Worm (Caenorhabditis elegans) whole organism, L2 larva: Measurements from ENCODE around the gene F53E10.6.
"Not testable (repeated sequence)": the region's sequence is repeated elsewhere in the genome, so short reads cannot be mapped to it uniquely, and the experiment has no call there.

Experiments
- C34F6.9 ChIP-seq: fragments of 150-350 bp; optimal IDR thresholded peaks from 2 replicates; lab custom pipeline; 2014; ENCODE audit warnings: missing biosample characterization, missing genetic modification characterization
- F13H6.1 ChIP-seq: sonication (generic microtip); optimal IDR thresholded peaks from 2 replicates; lab custom pipeline; 2016; ENCODE audit warnings: missing genetic modification characterization, missing compliant biosample characterization
- R02D3.7 ChIP-seq: fragments of 150-350 bp; optimal IDR thresholded peaks from 2 replicates; lab custom pipeline; 2014; ENCODE audit warnings: missing biosample characterization, missing genetic modification characterization
- ZK546.5 ChIP-seq: sonication (generic microtip); optimal IDR thresholded peaks from 2 replicates; lab custom pipeline; 2017; ENCODE audit warnings: missing biosample characterization, missing genetic modification characterization
- alr-1 ChIP-seq: fragments of 150-350 bp; optimal IDR thresholded peaks from 2 replicates; lab custom pipeline; 2014; ENCODE audit warnings: missing biosample characterization, missing genetic modification characterization
- ama-1 ChIP-seq: fragments of 150-350 bp; optimal IDR thresholded peaks from 2 replicates; lab custom pipeline; 2018; ENCODE audit warnings: inconsistent platforms
- blmp-1 ChIP-seq: sonication (generic microtip); optimal IDR thresholded peaks from 2 replicates; lab custom pipeline; 2017; ENCODE audit warnings: missing genetic modification characterization, mild to moderate bottlenecking, missing compliant biosample characterization, antibody characterized with exemption, moderate library complexity; ENCODE audit not compliant: insufficient read depth
- ceh-16 ChIP-seq: fragments of 150-350 bp; optimal IDR thresholded peaks from 2 replicates; lab custom pipeline; 2014; ENCODE audit warnings: missing biosample characterization, missing genetic modification characterization
- ceh-82 ChIP-seq: fragments of 150-350 bp; optimal IDR thresholded peaks from 2 replicates; lab custom pipeline; 2014; ENCODE audit warnings: missing biosample characterization, missing genetic modification characterization
- crh-2 ChIP-seq: sonication (generic microtip); optimal IDR thresholded peaks from 2 replicates; lab custom pipeline; 2017; ENCODE audit warnings: missing biosample characterization, missing genetic modification characterization
- dmd-4 ChIP-seq: sonication (generic microtip); optimal IDR thresholded peaks from 2 replicates; lab custom pipeline; 2017; ENCODE audit warnings: missing biosample characterization, missing genetic modification characterization
- egl-27 ChIP-seq: sonication (generic microtip); optimal IDR thresholded peaks from 3 replicates; lab custom pipeline; 2017; ENCODE audit warnings: missing biosample characterization, missing genetic modification reagents, missing genetic modification characterization
- elt-1 ChIP-seq: fragments of 150-350 bp; optimal IDR thresholded peaks from 2 replicates; lab custom pipeline; 2014; ENCODE audit warnings: missing biosample characterization, missing genetic modification characterization
- fos-1 ChIP-seq: fragments of 150-350 bp; optimal IDR thresholded peaks from 2 replicates; lab custom pipeline; 2014; ENCODE audit warnings: missing biosample characterization, missing genetic modification characterization
- gmeb-1 ChIP-seq: fragments of 150-350 bp; optimal IDR thresholded peaks from 2 replicates; lab custom pipeline; 2014; ENCODE audit warnings: missing biosample characterization, missing genetic modification characterization
- lin-11 ChIP-seq: fragments of 150-350 bp; sonication (generic microtip); optimal IDR thresholded peaks from 2 replicates; lab custom pipeline; 2014; ENCODE audit warnings: missing biosample characterization, missing genetic modification characterization, inconsistent platforms, mixed read lengths
- lin-13 ChIP-seq: fragments of 150-350 bp; optimal IDR thresholded peaks from 2 replicates; lab custom pipeline; 2014; ENCODE audit warnings: missing biosample characterization, missing genetic modification reagents, missing genetic modification characterization
- lin-39 ChIP-seq: fragments of 150-350 bp; optimal IDR thresholded peaks from 2 replicates; lab custom pipeline; 2014; ENCODE audit warnings: missing biosample characterization, missing genetic modification reagents, missing genetic modification characterization
- lsy-2 ChIP-seq, 2 experiments: fragments of 150-350 bp in 1 of 2; sonication (generic microtip) in 1 of 2; optimal IDR thresholded peaks; 2 replicates each; lab custom pipeline; 2014 to 2017; ENCODE audit warnings: missing biosample characterization in 2 of 2, missing genetic modification characterization in 2 of 2
- mab-5 ChIP-seq: fragments of 150-350 bp; optimal IDR thresholded peaks from 2 replicates; lab custom pipeline; 2014; ENCODE audit warnings: missing biosample characterization, missing genetic modification characterization
- mdl-1 ChIP-seq, 2 experiments: fragments of 150-350 bp in 1 of 2; sonication (generic microtip) in 1 of 2; optimal IDR thresholded peaks; 2 replicates each; lab custom pipeline; 2017; ENCODE audit warnings: missing biosample characterization in 2 of 2, missing genetic modification characterization in 2 of 2
- nhr-10 ChIP-seq: sonication (generic microtip); optimal IDR thresholded peaks from 2 replicates; lab custom pipeline; 2017; ENCODE audit warnings: missing biosample characterization, missing genetic modification characterization
- nhr-11 ChIP-seq: fragments of 150-350 bp; optimal IDR thresholded peaks from 2 replicates; lab custom pipeline; 2014; ENCODE audit warnings: missing biosample characterization, missing genetic modification characterization
- nhr-12 ChIP-seq: fragments of 150-350 bp; optimal IDR thresholded peaks from 2 replicates; lab custom pipeline; 2014; ENCODE audit warnings: missing biosample characterization, missing genetic modification characterization
- nhr-129 ChIP-seq: fragments of 150-350 bp; optimal IDR thresholded peaks from 2 replicates; lab custom pipeline; 2014; ENCODE audit warnings: missing biosample characterization, missing genetic modification characterization
- nhr-21 ChIP-seq: fragments of 150-350 bp; optimal IDR thresholded peaks from 2 replicates; lab custom pipeline; 2014; ENCODE audit warnings: missing biosample characterization, missing genetic modification characterization
- nhr-237 ChIP-seq: fragments of 150-350 bp; optimal IDR thresholded peaks from 2 replicates; lab custom pipeline; 2014; ENCODE audit warnings: missing biosample characterization, missing genetic modification characterization
- nhr-25 ChIP-seq: fragments of 150-350 bp; sonication (generic microtip); optimal IDR thresholded peaks from 3 replicates; lab custom pipeline; 2014; ENCODE audit warnings: missing biosample characterization, missing genetic modification characterization
- nhr-6 ChIP-seq: fragments of 150-350 bp; optimal IDR thresholded peaks from 2 replicates; lab custom pipeline; 2014; ENCODE audit warnings: missing biosample characterization, missing genetic modification characterization
- nhr-77 ChIP-seq: fragments of 150-350 bp; optimal IDR thresholded peaks from 2 replicates; lab custom pipeline; 2014; ENCODE audit warnings: missing biosample characterization, missing genetic modification characterization
- peb-1 ChIP-seq: fragments of 150-350 bp; optimal IDR thresholded peaks from 2 replicates; lab custom pipeline; 2014; ENCODE audit warnings: missing biosample characterization, missing genetic modification characterization
- skn-1 ChIP-seq: sonication (generic microtip); optimal IDR thresholded peaks from 2 replicates; lab custom pipeline; 2017; ENCODE audit warnings: missing biosample characterization, missing genetic modification characterization
- sma-3 ChIP-seq: sonication (generic microtip); optimal IDR thresholded peaks from 2 replicates; lab custom pipeline; 2016; ENCODE audit warnings: missing genetic modification reagents, missing genetic modification characterization, missing compliant biosample characterization
- sma-9 ChIP-seq, 2 experiments: fragments of 150-350 bp in 1 of 2; sonication (generic microtip) in 1 of 2; optimal IDR thresholded peaks; 2 replicates each; lab custom pipeline; 2014 to 2016; ENCODE audit warnings: missing genetic modification characterization in 2 of 2, mild to moderate bottlenecking in 1 of 2, missing biosample characterization in 1 of 2, missing compliant biosample characterization in 1 of 2, missing genetic modification reagents in 1 of 2, moderate library complexity in 1 of 2
- snpc-4 ChIP-seq: fragments of 150-350 bp; optimal IDR thresholded peaks from 2 replicates; lab custom pipeline; 2014; ENCODE audit warnings: missing biosample characterization, missing genetic modification characterization
- unc-39 ChIP-seq: fragments of 150-350 bp; optimal IDR thresholded peaks from 2 replicates; lab custom pipeline; 2014; ENCODE audit warnings: missing biosample characterization, missing genetic modification characterization
- unc-55 ChIP-seq: fragments of 150-350 bp; sonication (generic microtip); optimal IDR thresholded peaks from 3 replicates; lab custom pipeline; 2014; ENCODE audit warnings: missing biosample characterization, missing genetic modification reagents, missing genetic modification characterization
- unc-62 ChIP-seq: fragments of 150-350 bp; optimal IDR thresholded peaks from 2 replicates; lab custom pipeline; 2014; ENCODE audit warnings: missing biosample characterization, missing genetic modification reagents, missing genetic modification characterization
- zag-1 ChIP-seq: fragments of 150-350 bp; optimal IDR thresholded peaks from 2 replicates; lab custom pipeline; 2014; ENCODE audit warnings: missing biosample characterization, missing genetic modification characterization
- ztf-1 ChIP-seq: fragments of 200-800 bp; sonication (Bioruptor generic); conservative IDR thresholded peaks from 2 replicates; pipeline ENCODE4 v1.3.6; 2022; ENCODE audit warnings: missing genetic modification characterization, missing compliant biosample characterization
- ztf-4 ChIP-seq: fragments of 150-350 bp; optimal IDR thresholded peaks from 2 replicates; lab custom pipeline; 2014; ENCODE audit warnings: missing biosample characterization, missing genetic modification characterization

The F53E10.6 gene

DNA sequence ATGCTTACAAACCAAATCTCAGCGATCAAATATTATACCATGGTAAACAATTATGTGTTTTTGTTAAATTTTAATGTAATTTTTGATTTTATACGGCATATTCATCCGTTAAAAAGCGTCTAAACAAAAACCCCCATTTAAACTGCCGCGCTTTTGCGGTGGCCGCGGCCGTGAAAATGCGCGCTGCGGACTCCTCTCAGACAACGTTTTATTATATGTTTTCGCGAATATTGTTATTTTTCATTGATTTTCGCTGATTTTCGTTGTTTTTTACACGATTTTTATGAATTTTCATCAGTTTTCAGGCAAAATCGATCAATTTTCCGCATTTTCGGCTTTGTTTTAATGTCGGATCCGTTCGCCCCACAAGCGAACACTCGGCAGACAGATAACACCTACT is 35.7 kb upstream of the F53E10.6 start, which contains the start of gene W02H5.19:
Gene W02H5.19 (plus strand): TSS at position 346 of the 400 bp plus-strand sequence.
- TF ChIP-seq nhr-129 (tag; lab: Kevin White, UChicago) (peak; percentile 6), C34F6.9 (tag; lab: Kevin White, UChicago) (peak; percentile 71), nhr-12 (tag; lab: Kevin White, UChicago) (no peak), nhr-6 (tag; lab: Kevin White, UChicago) (peak; percentile 10), unc-62 (GFP tag; lab: Kevin White, UChicago) (no peak), ceh-82 (tag; lab: Kevin White, UChicago) (no peak), fos-1 (peak; percentile 31), sma-3 (GFP tag; lab: Kevin White, UChicago) (peak; percentile 93), ceh-16 (tag; lab: Kevin White, UChicago) (peak; percentile 25), sma-9 (GFP tag; optimal IDR thresholded peaks at IDR 0.05; lab: Kevin White, UChicago) (peak; percentile 96), sma-9 (tag; optimal IDR thresholded peaks at IDR 0.05; lab: Kevin White, UChicago) (no peak), nhr-21 (tag; lab: Kevin White, UChicago) (peak; percentile 61), blmp-1 (tag; lab: Kevin White, UChicago) (no peak), nhr-11 (tag; lab: Kevin White, UChicago) (no peak), nhr-77 (tag; lab: Kevin White, UChicago) (no peak), ZK546.5 (tag; lab: Kevin White, UChicago) (peak; percentile 18), R02D3.7 (tag; lab: Kevin White, UChicago) (peak; percentile 43), egl-27 (tag; lab: Kevin White, UChicago) (no peak), mab-5 (peak; percentile 63), lin-13 (GFP tag; lab: Kevin White, UChicago) (peak; percentile 85), nhr-10 (tag; lab: Kevin White, UChicago) (peak; percentile 24), crh-2 (peak; percentile 86), alr-1 (tag; lab: Kevin White, UChicago) (no peak), mdl-1 (tag; optimal IDR thresholded peaks at IDR 0.05; lab: Kevin White, UChicago) (no peak), nhr-237 (tag; lab: Kevin White, UChicago) (no peak), F13H6.1 (peak; percentile 86), zag-1 (tag; lab: Kevin White, UChicago) (no peak), lin-11 (tag; lab: Kevin White, UChicago) (peak; percentile 79), dmd-4 (no peak), ztf-4 (tag; lab: Kevin White, UChicago) (peak; percentile 41), lsy-2 (tag; optimal IDR thresholded peaks at IDR 0.05; lab: Kevin White, UChicago) (peak; percentile 82 to 87), unc-39 (tag; lab: Kevin White, UChicago) (no peak), elt-1 (tag; lab: Kevin White, UChicago) (no peak), gmeb-1 (tag; lab: Kevin White, UChicago) (peak; percentile 98), snpc-4 (peak; percentile 0), skn-1 (no peak), nhr-25 (tag; lab: Kevin White, UChicago) (peak; percentile 68), unc-55 (GFP tag; lab: Kevin White, UChicago) (peak; percentile 78), ama-1 (lab: Kevin White, UChicago) (no peak), ztf-1 (GFP tag; lab: Robert Waterston, UW) (0 out of 2 replicates have a peak, but pooled peaks have one; percentile 85), peb-1 (tag; lab: Kevin White, UChicago) (no peak)
- TF ChIP-seq, all 48 proteins: peak for 23

DNA sequence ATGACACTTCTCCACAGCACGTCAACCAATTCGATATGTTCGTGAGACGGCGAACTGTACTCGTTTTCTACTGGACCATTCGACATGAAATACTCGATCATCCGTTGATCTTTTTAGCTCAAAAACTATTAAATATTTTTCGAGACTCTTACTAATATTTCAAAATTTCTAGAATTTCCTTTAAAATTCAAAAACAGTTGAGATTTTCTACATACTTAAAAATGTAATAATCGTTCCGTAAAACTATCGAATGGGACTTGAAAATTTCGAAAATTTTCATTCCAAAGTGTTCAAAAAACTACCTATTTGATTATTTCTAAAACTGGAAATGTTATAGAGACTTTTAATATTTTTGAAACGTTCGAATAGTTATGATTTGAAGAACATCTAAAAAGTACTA is 22.5 kb upstream of the F53E10.6 start, which contains the start of gene sknr-1:
Gene sknr-1 (minus strand): TSS at position 101 of the 400 bp plus-strand sequence.
- not testable (repeated sequence) for TF ChIP-seq elt-1, alr-1, lin-39 (tag; lab: Kevin White, UChicago)

DNA sequence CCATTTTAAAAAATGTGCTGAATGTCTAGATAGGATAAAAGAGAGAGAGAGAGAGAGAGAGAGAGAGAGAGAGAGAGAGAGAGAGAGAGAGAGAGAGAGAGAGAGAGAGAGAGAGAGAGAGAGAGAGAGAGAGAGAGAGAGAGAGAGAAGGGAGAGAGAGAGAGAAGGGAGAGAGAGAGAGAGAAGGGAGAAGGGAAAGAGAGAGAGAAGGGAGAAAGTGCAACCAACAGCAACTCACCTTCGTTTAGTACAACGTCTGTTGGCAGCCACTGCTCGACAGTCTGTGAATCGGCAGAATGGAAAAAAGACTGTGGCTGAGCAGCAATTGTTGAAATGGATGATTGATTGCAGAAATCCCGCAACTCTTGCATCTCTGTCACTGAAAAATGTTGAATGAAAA is 20.9 kb upstream of the F53E10.6 start:
- no peak for TF ChIP-seq unc-55 (GFP tag; lab: Kevin White, UChicago)
- no peak for TF ChIP-seq lin-13 (GFP tag; lab: Kevin White, UChicago)
- TF ChIP-seq crh-2, result no peak
- no peak for TF ChIP-seq nhr-21 (tag; lab: Kevin White, UChicago)
- no peak for TF ChIP-seq nhr-10 (tag; lab: Kevin White, UChicago)
- no peak for TF ChIP-seq nhr-6 (tag; lab: Kevin White, UChicago)
- TF ChIP-seq blmp-1 (tag; lab: Kevin White, UChicago), result no peak
- no peak for TF ChIP-seq C34F6.9 (tag; lab: Kevin White, UChicago)
- no peak for TF ChIP-seq nhr-11 (tag; lab: Kevin White, UChicago)
- TF ChIP-seq nhr-12 (tag; lab: Kevin White, UChicago), result no peak
- TF ChIP-seq elt-1 (tag; lab: Kevin White, UChicago), result no peak
- no peak for TF ChIP-seq ceh-16 (tag; lab: Kevin White, UChicago)
- no peak for TF ChIP-seq ztf-1 (GFP tag; lab: Robert Waterston, UW)
- TF ChIP-seq, all 48 proteins: peak for 0
